Worm (Caenorhabditis elegans) whole organism, young adult: ENCODE measurements around the gene F10D7.3.

ENCODE experiments used
- B0261.1 ChIP-seq: sonication (generic microtip); optimal IDR thresholded peaks from 2 replicates; lab custom pipeline; 2016; ENCODE audit warnings: mild to moderate bottlenecking, missing genetic modification characterization, moderate library complexity, missing compliant biosample characterization
- B0336.3 ChIP-seq: fragments of 200-800 bp; sonication (Bioruptor generic); IDR thresholded peaks from 2 replicates; pipeline ENCODE4 v1.3.6; 2022; ENCODE audit warnings: missing genetic modification characterization, missing compliant biosample characterization
- C06A6.2 ChIP-seq: fragments of 200-800 bp; sonication (Bioruptor generic); conservative IDR thresholded peaks from 2 replicates; pipeline ENCODE4 v1.3.6; 2022; ENCODE audit warnings: missing genetic modification characterization, missing compliant biosample characterization
- F37B4.10 ChIP-seq: fragments of 200-800 bp; sonication (Bioruptor generic); IDR thresholded peaks from 2 replicates; pipeline ENCODE4 v1.3.6; 2022; ENCODE audit warnings: missing genetic modification characterization, missing compliant biosample characterization
- F49E8.2 ChIP-seq: sonication (generic microtip); optimal IDR thresholded peaks from 3 replicates; lab custom pipeline; 2017; ENCODE audit warnings: missing genetic modification characterization, mild to moderate bottlenecking, missing compliant biosample characterization, antibody characterized with exemption, moderate library complexity; ENCODE audit not compliant: insufficient read depth
- Y53F4B.3 ChIP-seq: fragments of 200-800 bp; sonication (Bioruptor generic); IDR thresholded peaks from 2 replicates; pipeline ENCODE4 v1.3.6; 2022; ENCODE audit warnings: missing genetic modification reagents, missing genetic modification characterization, missing compliant biosample characterization
- Y79H2A.3 ChIP-seq: fragments of 200-800 bp; sonication (Bioruptor generic); conservative IDR thresholded peaks from 2 replicates; pipeline ENCODE4 v1.3.6; 2022; ENCODE audit warnings: missing genetic modification reagents, missing genetic modification characterization, missing compliant biosample characterization
- Y95B8A.8 ChIP-seq: fragments of 200-800 bp; sonication (Bioruptor generic); IDR thresholded peaks from 2 replicates; pipeline ENCODE4 v1.3.6; 2022; ENCODE audit warnings: missing genetic modification reagents, missing genetic modification characterization, missing compliant biosample characterization
- ama-1 ChIP-seq, 3 experiments: fragments of 150-350 bp in 1 of 3; sonication (generic microtip) in 2 of 3; optimal IDR thresholded peaks; 2 replicates each; lab custom pipeline; 2014 to 2018; ENCODE audit warnings: missing biosample characterization in 2 of 3, missing genetic modification characterization in 2 of 3, missing genetic modification reagents in 2 of 3
- aptf-2 ChIP-seq: fragments of 200-800 bp; sonication (Bioruptor generic); conservative IDR thresholded peaks from 2 replicates; pipeline ENCODE4 v1.3.6; 2022; ENCODE audit warnings: missing genetic modification reagents, missing genetic modification characterization, missing compliant biosample characterization
- athp-1 ChIP-seq: sonication (generic microtip); optimal IDR thresholded peaks from 2 replicates; lab custom pipeline; 2017; ENCODE audit warnings: mild to moderate bottlenecking, missing genetic modification characterization, missing compliant biosample characterization
- attf-5 ChIP-seq: fragments of 200-800 bp; sonication (Bioruptor generic); optimal IDR thresholded peaks from 2 replicates; lab custom pipeline; 2018; ENCODE audit warnings: mild to moderate bottlenecking, missing genetic modification characterization, missing compliant biosample characterization
- bed-1 ChIP-seq: fragments of 200-800 bp; sonication (Bioruptor generic); IDR thresholded peaks from 2 replicates; pipeline ENCODE4 v1.3.6; 2022; ENCODE audit warnings: missing genetic modification reagents, missing genetic modification characterization, missing compliant biosample characterization
- cebp-1 ChIP-seq, 2 experiments: fragments of 200-800 bp in 1 of 2; sonication (Bioruptor generic) in 1 of 2; sonication (generic microtip) in 1 of 2; IDR thresholded peaks in 1 of 2; optimal IDR thresholded peaks in 1 of 2; 2 replicates each; pipeline versions ENCODE4 v1.3.6 to Lab custom; 2017 to 2022; ENCODE audit warnings: missing compliant biosample characterization in 2 of 2, missing genetic modification characterization in 2 of 2, mild to moderate bottlenecking in 1 of 2, missing genetic modification reagents in 1 of 2, moderate library complexity in 1 of 2
- ceh-27 ChIP-seq: fragments of 200-800 bp; sonication (Bioruptor generic); optimal IDR thresholded peaks from 2 replicates; lab custom pipeline; 2018; ENCODE audit warnings: mild to moderate bottlenecking, missing genetic modification characterization, moderate library complexity, missing compliant biosample characterization
- ceh-79 ChIP-seq: sonication (generic microtip); optimal IDR thresholded peaks from 2 replicates; lab custom pipeline; 2017; ENCODE audit warnings: mild to moderate bottlenecking, missing genetic modification characterization, missing compliant biosample characterization
- ceh-91 ChIP-seq: fragments of 200-800 bp; sonication (Bioruptor generic); IDR thresholded peaks from 2 replicates; pipeline ENCODE4 v1.3.6; 2022; ENCODE audit warnings: missing genetic modification reagents, missing genetic modification characterization, missing compliant biosample characterization
- die-1 ChIP-seq: sonication (generic microtip); optimal IDR thresholded peaks from 2 replicates; lab custom pipeline; 2016; ENCODE audit warnings: missing genotype, mild to moderate bottlenecking, missing genetic modification characterization, missing compliant biosample characterization
- ekl-4 ChIP-seq: fragments of 200-800 bp; sonication (Bioruptor generic); IDR thresholded peaks from 2 replicates; pipeline ENCODE4 v1.3.6; 2022; ENCODE audit warnings: missing genetic modification reagents, missing genetic modification characterization, missing compliant biosample characterization
- fkh-3 ChIP-seq: sonication (generic microtip); optimal IDR thresholded peaks from 2 replicates; lab custom pipeline; 2016; ENCODE audit warnings: mild to moderate bottlenecking, missing genetic modification characterization, missing compliant biosample characterization
- him-1 ChIP-seq: sonication (generic microtip); optimal IDR thresholded peaks from 2 replicates; lab custom pipeline; 2016; ENCODE audit warnings: missing genotype, missing genetic modification reagents, missing genetic modification characterization, missing compliant biosample characterization
- hmg-1.2 ChIP-seq: fragments of 200-800 bp; sonication (Bioruptor generic); IDR thresholded peaks from 2 replicates; pipeline ENCODE4 v1.3.6; 2022; ENCODE audit warnings: missing genetic modification reagents, missing genetic modification characterization, missing compliant biosample characterization
- hsf-1 ChIP-seq: fragments of 200-800 bp; sonication (Bioruptor generic); IDR thresholded peaks from 2 replicates; pipeline ENCODE4 v1.3.6; 2022; ENCODE audit warnings: missing genetic modification reagents, missing genetic modification characterization, missing compliant biosample characterization
- let-526 ChIP-seq: fragments of 200-800 bp; sonication (Bioruptor generic); IDR thresholded peaks from 2 replicates; pipeline ENCODE4 v1.3.6; 2022; ENCODE audit warnings: missing genetic modification reagents, missing genetic modification characterization, missing compliant biosample characterization
- lin-35 ChIP-seq, 3 experiments: fragments of 150-350 bp in 2 of 3; sonication (generic microtip) in 1 of 3; optimal IDR thresholded peaks; 2 replicates each; lab custom pipeline; 2014 to 2018; ENCODE audit warnings: missing biosample characterization in 3 of 3, missing genetic modification characterization in 3 of 3, missing genetic modification reagents in 3 of 3
- lir-1 ChIP-seq: fragments of 200-800 bp; sonication (Bioruptor generic); conservative IDR thresholded peaks from 2 replicates; pipeline ENCODE4 v1.3.6; 2022; ENCODE audit warnings: missing genetic modification reagents, missing genetic modification characterization, missing compliant biosample characterization
- madf-10 ChIP-seq: sonication (generic microtip); optimal IDR thresholded peaks from 2 replicates; lab custom pipeline; 2016; ENCODE audit warnings: mild to moderate bottlenecking, missing genetic modification characterization, missing compliant biosample characterization
- mel-28 ChIP-seq: sonication (generic microtip); optimal IDR thresholded peaks from 2 replicates; lab custom pipeline; 2016; ENCODE audit warnings: borderline replicate concordance, mild to moderate bottlenecking, missing genetic modification characterization, missing compliant biosample characterization
- nfyb-1 ChIP-seq: fragments of 200-800 bp; sonication (Bioruptor generic); IDR thresholded peaks from 2 replicates; pipeline ENCODE4 v1.3.6; 2022; ENCODE audit warnings: missing genetic modification reagents, missing genetic modification characterization, missing compliant biosample characterization
- nhr-27 ChIP-seq: fragments of 200-800 bp; sonication (Bioruptor generic); optimal IDR thresholded peaks from 2 replicates; lab custom pipeline; 2018; ENCODE audit warnings: mild to moderate bottlenecking, missing genetic modification characterization, moderate library complexity, missing compliant biosample characterization
- pbrm-1 ChIP-seq: fragments of 200-800 bp; sonication (Bioruptor generic); IDR thresholded peaks from 2 replicates; pipeline ENCODE4 v1.3.6; 2022; ENCODE audit warnings: missing genetic modification reagents, missing genetic modification characterization, missing compliant biosample characterization
- pha-4 ChIP-seq: fragments of 150-350 bp; sonication (generic microtip); optimal IDR thresholded peaks from 2 replicates; lab custom pipeline; 2014; ENCODE audit warnings: missing biosample characterization, missing genetic modification reagents, missing genetic modification characterization
- rec-8 ChIP-seq, 2 experiments: sonication (generic microtip); optimal IDR thresholded peaks; 2 replicates each; lab custom pipeline; 2016; ENCODE audit warnings: mild to moderate bottlenecking in 2 of 2, missing genetic modification characterization in 2 of 2, missing genetic modification reagents in 2 of 2, missing genotype in 2 of 2, missing biosample characterization in 1 of 2, missing compliant biosample characterization in 1 of 2, moderate library complexity in 1 of 2
- sdz-38 ChIP-seq: sonication (generic microtip); optimal IDR thresholded peaks from 2 replicates; lab custom pipeline; 2016; ENCODE audit warnings: missing genotype, missing genetic modification characterization, missing compliant biosample characterization
- sea-2 ChIP-seq: fragments of 200-800 bp; sonication (Bioruptor generic); IDR thresholded peaks from 2 replicates; pipeline ENCODE4 v1.3.6; 2022; ENCODE audit warnings: missing genetic modification characterization, missing compliant biosample characterization
- snpc-1.3 ChIP-seq: sonication (generic microtip); optimal IDR thresholded peaks from 2 replicates; lab custom pipeline; 2017; ENCODE audit warnings: missing genetic modification characterization, mild to moderate bottlenecking, missing compliant biosample characterization, antibody characterized with exemption, moderate library complexity, missing genotype, missing genetic modification reagents; ENCODE audit not compliant: insufficient read depth
- somi-1 ChIP-seq: fragments of 200-800 bp; sonication (Bioruptor generic); optimal IDR thresholded peaks from 2 replicates; lab custom pipeline; 2018; ENCODE audit warnings: mild to moderate bottlenecking, missing genetic modification characterization, missing compliant biosample characterization
- tlf-1 ChIP-seq: fragments of 200-800 bp; sonication (Bioruptor generic); optimal IDR thresholded peaks from 2 replicates; lab custom pipeline; 2018; ENCODE audit warnings: mild to moderate bottlenecking, missing genetic modification characterization, missing compliant biosample characterization
- unc-130 ChIP-seq: sonication (generic microtip); optimal IDR thresholded peaks from 2 replicates; lab custom pipeline; 2016; ENCODE audit warnings: missing genetic modification reagents, missing genetic modification characterization, missing compliant biosample characterization
- ztf-18 ChIP-seq: sonication (generic microtip); optimal IDR thresholded peaks from 2 replicates; lab custom pipeline; 2016; ENCODE audit warnings: missing genotype, mild to moderate bottlenecking, missing genetic modification characterization, missing compliant biosample characterization

F10D7.3 gene

DNA sequence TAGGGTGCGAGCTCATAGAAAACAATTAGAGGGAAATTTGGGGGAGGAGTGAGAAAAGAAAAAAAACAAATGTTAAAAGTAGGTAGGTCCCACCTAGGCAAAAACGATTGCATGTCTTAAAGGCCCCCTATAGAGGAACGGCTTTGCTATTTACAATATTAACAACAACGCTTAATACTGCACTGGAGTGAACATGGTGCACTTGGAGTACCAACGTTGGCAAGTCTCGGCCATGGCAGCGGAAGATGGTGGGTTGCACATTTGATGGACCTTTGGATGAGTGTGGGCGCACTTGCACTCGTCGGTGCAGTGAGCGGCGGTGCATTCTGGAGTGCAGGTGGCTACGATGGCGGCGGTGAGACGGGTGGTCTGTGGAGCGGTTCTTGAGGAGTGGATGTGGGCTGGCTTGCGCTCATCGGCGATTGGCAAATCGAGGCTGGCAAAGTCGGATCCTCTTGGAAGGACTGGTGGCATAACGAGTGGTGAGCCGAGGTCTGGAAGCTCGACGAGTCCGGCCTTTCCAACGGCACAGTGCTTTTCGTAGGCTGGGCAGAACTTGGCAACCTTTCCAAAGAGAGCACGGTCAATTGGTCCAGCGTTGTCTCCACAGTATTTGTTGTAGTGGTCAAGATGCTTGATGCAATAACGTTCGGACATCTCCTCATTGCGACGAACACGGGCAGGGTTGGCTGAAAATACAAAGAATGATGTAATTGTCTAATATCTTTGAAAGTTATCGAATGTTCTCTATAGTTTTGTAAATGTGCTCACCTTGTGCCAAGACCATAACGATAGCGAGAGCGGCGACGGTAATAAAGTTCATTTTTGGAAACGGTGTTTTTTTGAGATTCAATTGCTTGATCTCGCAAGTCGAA, 46.4 kb upstream of the F10D7.3 start (continued):
- peak; percentile 2 for TF ChIP-seq ceh-27 (GFP tag; lab: Kevin White, UChicago)
- no peak for TF ChIP-seq die-1 (tag; lab: Kevin White, UChicago)
- TF ChIP-seq somi-1 (GFP tag; lab: Kevin White, UChicago), result no peak
- no peak for TF ChIP-seq mel-28 (tag; lab: Kevin White, UChicago)
- TF ChIP-seq pha-4 (tag; lab: Kevin White, UChicago), result no peak
- no peak for TF ChIP-seq fkh-3
- no peak for TF ChIP-seq hmg-1.2
- 0 out of 2 replicates have a peak, but pooled peaks have one; percentile 13 for TF ChIP-seq B0336.3 (GFP tag; lab: Robert Waterston, UW)
- TF ChIP-seq sdz-38, result no peak
- no peak for TF ChIP-seq pbrm-1 (GFP tag; lab: Robert Waterston, UW)
- no peak for TF ChIP-seq Y95B8A.8 (GFP tag; lab: Robert Waterston, UW)
- TF ChIP-seq let-526 (GFP tag; lab: Robert Waterston, UW), result no peak
- TF ChIP-seq Y53F4B.3 (GFP tag; lab: Robert Waterston, UW), result no peak
- 0 out of 2 replicates have a peak, but pooled peaks have one; percentile 12 for TF ChIP-seq aptf-2 (GFP tag; lab: Robert Waterston, UW)
- TF ChIP-seq cebp-1 (GFP tag; IDR thresholded peaks at IDR 0.05; lab: Robert Waterston, UW), result no peak
- TF ChIP-seq cebp-1 (tag; optimal IDR thresholded peaks at IDR 0.05; lab: Kevin White, UChicago), result no peak
- no peak for TF ChIP-seq madf-10
- no peak for TF ChIP-seq sea-2 (GFP tag; lab: Robert Waterston, UW)
- TF ChIP-seq ekl-4 (GFP tag; lab: Robert Waterston, UW), result no peak
- no peak for TF ChIP-seq rec-8 (tag; optimal IDR thresholded peaks at IDR 0.05; lab: Kevin White, UChicago)
- no peak for TF ChIP-seq C06A6.2 (GFP tag; lab: Robert Waterston, UW)
- peak; percentile 59 for TF ChIP-seq ceh-79 (tag; lab: Kevin White, UChicago)
- no peak for TF ChIP-seq attf-5 (GFP tag; lab: Kevin White, UChicago)
- no peak for TF ChIP-seq ztf-18
- TF ChIP-seq Y79H2A.3, result no peak
- no peak for TF ChIP-seq unc-130 (GFP tag; lab: Kevin White, UChicago)
- TF ChIP-seq bed-1 (GFP tag; lab: Robert Waterston, UW), result no peak
- TF ChIP-seq ama-1 (optimal IDR thresholded peaks at IDR 0.05; lab: Kevin White, UChicago), result peak; percentile 96
- no peak for TF ChIP-seq ama-1 (GFP tag; optimal IDR thresholded peaks at IDR 0.05; lab: Kevin White, UChicago)
- TF ChIP-seq tlf-1 (GFP tag; lab: Kevin White, UChicago), result no peak
- no peak for TF ChIP-seq F37B4.10 (GFP tag; lab: Robert Waterston, UW)
- TF ChIP-seq hsf-1 (GFP tag; lab: Robert Waterston, UW), result no peak
- TF ChIP-seq nfyb-1 (GFP tag; lab: Robert Waterston, UW), result no peak
- TF ChIP-seq him-1 (tag; lab: Kevin White, UChicago), result no peak
- TF ChIP-seq B0261.1 (tag; lab: Kevin White, UChicago), result no peak
- TF ChIP-seq lir-1, result no peak; the same call in 1 of the 2 replicates
- no peak for TF ChIP-seq snpc-1.3 (tag; lab: Kevin White, UChicago)
- TF ChIP-seq lin-35 (GFP tag; optimal IDR thresholded peaks at IDR 0.05; lab: Kevin White, UChicago), result no peak
- TF ChIP-seq ceh-91, result no peak
- no peak for TF ChIP-seq F49E8.2 (tag; lab: Kevin White, UChicago)
- peak; percentile 36 for TF ChIP-seq nhr-27 (tag; lab: Kevin White, UChicago)
- TF ChIP-seq athp-1 (tag; lab: Kevin White, UChicago), result no peak
- TF ChIP-seq, all 124 proteins: peak for 10
